Fruit fly (Drosophila melanogaster): Measurements from ENCODE around the gene CG9135.

Gene CG9135

dm6 chr2L:6050575-6050974 is at the start of gene CG9135 (continued):
- TF ChIP-seq stwl (tag; optimal IDR thresholded peaks at IDR 0.05): peak; percentile 78
- no peak for TF ChIP-seq CG31224 (GFP tag; IDR thresholded peaks at IDR 0.05)
- TF ChIP-seq Ets97D (GFP tag; optimal IDR thresholded peaks at IDR 0.05): peak; percentile 10
- peak; percentile 62 for TF ChIP-seq Rfx (GFP tag; IDR thresholded peaks at IDR 0.05)
- 0 out of 2 replicates have a peak, but pooled peaks have one; percentile 8 for TF ChIP-seq slbo (GFP tag; IDR thresholded peaks at IDR 0.05)
- no peak for TF ChIP-seq CG16863 (GFP tag; optimal IDR thresholded peaks at IDR 0.05)
- TF ChIP-seq CG11695 (GFP tag; IDR thresholded peaks at IDR 0.05): no peak
- TF ChIP-seq CG30020 (tag; optimal IDR thresholded peaks at IDR 0.05): peak; percentile 72
- peak; percentile 90 for TF ChIP-seq CG2129 (GFP tag; IDR thresholded peaks at IDR 0.05; ENCODE audit: partially characterized antibody)
- no peak for TF ChIP-seq CG5953 (GFP tag; IDR thresholded peaks at IDR 0.05)
- no peak for TF ChIP-seq gcm2 (GFP tag; optimal IDR thresholded peaks at IDR 0.05)
- TF ChIP-seq bcd (GFP tag; optimal IDR thresholded peaks at IDR 0.05): no peak
- TF ChIP-seq Oli (tag; optimal IDR thresholded peaks at IDR 0.05): no peak
- peak; percentile 99 for TF ChIP-seq ato (GFP tag; IDR thresholded peaks at IDR 0.05; ENCODE audit: partially characterized antibody)
- peak; percentile 99 for TF ChIP-seq vnd (GFP tag; IDR thresholded peaks at IDR 0.05; ENCODE audit: partially characterized antibody)
- TF ChIP-seq exex (tag; optimal IDR thresholded peaks at IDR 0.05): no peak
- TF ChIP-seq Scr (GFP tag; IDR thresholded peaks at IDR 0.05; ENCODE audit: partially characterized antibody): peak; percentile 98
- peak; percentile 99 for TF ChIP-seq CG16813 (GFP tag; IDR thresholded peaks at IDR 0.05; ENCODE audit: partially characterized antibody)
- no peak for TF ChIP-seq tio (GFP tag; optimal IDR thresholded peaks at IDR 0.05)
- TF ChIP-seq bbx (GFP tag; IDR thresholded peaks at IDR 0.05; ENCODE audit: partially characterized antibody): peak; percentile 100
- no peak for TF ChIP-seq pum (GFP tag; optimal IDR thresholded peaks at IDR 0.05)
- peak; percentile 19 for TF ChIP-seq CG10267 (tag; optimal IDR thresholded peaks at IDR 0.05)
- no peak for TF ChIP-seq lola (GFP tag; optimal IDR thresholded peaks at IDR 0.05)
- TF ChIP-seq CG10147 (GFP tag; optimal IDR thresholded peaks at IDR 0.05): no peak
- TF ChIP-seq CG18599 (GFP tag; optimal IDR thresholded peaks at IDR 0.05): no peak
- peak; percentile 88 for TF ChIP-seq CG14710 (tag; optimal IDR thresholded peaks at IDR 0.05)
- TF ChIP-seq E2f2 (GFP tag; IDR thresholded peaks at IDR 0.05): peak; percentile 72
- TF ChIP-seq CG2889 (GFP tag; IDR thresholded peaks at IDR 0.05): no peak
- no peak for TF ChIP-seq Atf6 (GFP tag; IDR thresholded peaks at IDR 0.05)
- TF ChIP-seq maf-S (GFP tag; optimal IDR thresholded peaks at IDR 0.05): no peak
- no peak for TF ChIP-seq Hey (tag; optimal IDR thresholded peaks at IDR 0.05)
- TF ChIP-seq row (GFP tag; IDR thresholded peaks at IDR 0.05): peak; percentile 59
- TF ChIP-seq run (tag; optimal IDR thresholded peaks at IDR 0.05): no peak
- no peak for TF ChIP-seq lilli (GFP tag; optimal IDR thresholded peaks at IDR 0.05)
- peak; percentile 56 for TF ChIP-seq zen (tag; optimal IDR thresholded peaks at IDR 0.05)
- TF ChIP-seq Mad (GFP tag; optimal IDR thresholded peaks at IDR 0.05): no peak
- no peak for TF ChIP-seq crc (GFP tag; optimal IDR thresholded peaks at IDR 0.05)
- TF ChIP-seq Hsf (GFP tag; optimal IDR thresholded peaks at IDR 0.05): no peak
- peak; percentile 99 for TF ChIP-seq CG34224 (GFP tag; IDR thresholded peaks at IDR 0.05; ENCODE audit: partially characterized antibody)
- TF ChIP-seq Bgb (GFP tag; IDR thresholded peaks at IDR 0.05; ENCODE audit: partially characterized antibody): peak; percentile 99
- TF ChIP-seq MESR4 (GFP tag; optimal IDR thresholded peaks at IDR 0.05): peak; percentile 32
- no peak for TF ChIP-seq schlank (tag; optimal IDR thresholded peaks at IDR 0.05)
- peak; percentile 83 for TF ChIP-seq CG17802 (tag; optimal IDR thresholded peaks at IDR 0.05)
- TF ChIP-seq Med (GFP tag): peak; percentile 23
- peak; percentile 66 for TF ChIP-seq CG1603 (tag; optimal IDR thresholded peaks at IDR 0.05)
- TF ChIP-seq CG7987 (GFP tag; optimal IDR thresholded peaks at IDR 0.05): no peak
- peak; percentile 99 for TF ChIP-seq CG13287 (GFP tag; IDR thresholded peaks at IDR 0.05; ENCODE audit: partially characterized antibody)
- TF ChIP-seq Gug (GFP tag; IDR thresholded peaks at IDR 0.05): no peak; the same call in 3 of the 4 replicates
- TF ChIP-seq phol (tag; optimal IDR thresholded peaks at IDR 0.05): peak; percentile 41
- TF ChIP-seq CHES-1-like (GFP tag; optimal IDR thresholded peaks at IDR 0.05): no peak
